Fruit fly (Drosophila melanogaster): ENCODE results near the gene SmydA-9.
A peak's percentile ranks its signal among the peaks of the same experiment; 100 is the strongest.

SmydA-9 gene

dm6 chrX:9248040-9248439 is 37.4 kb upstream of the SmydA-9 start:
- no peak for TF ChIP-seq kay (GFP tag; ENCODE audit: borderline replicate concordance)
- TF ChIP-seq bab1 (GFP tag; optimal IDR thresholded peaks at IDR 0.05), result no peak
- no peak for TF ChIP-seq pad (GFP tag; optimal IDR thresholded peaks at IDR 0.05)

- TF ChIP-seq CG12768 (GFP tag; optimal IDR thresholded peaks at IDR 0.05) (no peak), pad (GFP tag; optimal IDR thresholded peaks at IDR 0.05) (no peak), CG7045 (GFP tag; optimal IDR thresholded peaks at IDR 0.05) (no peak), kay (GFP tag; ENCODE audit: borderline replicate concordance) (no peak), toe (GFP tag; optimal IDR thresholded peaks at IDR 0.05) (no peak), tj (GFP tag; optimal IDR thresholded peaks at IDR 0.05) (peak; percentile 70), Hr96 (GFP tag; optimal IDR thresholded peaks at IDR 0.05) (no peak), CG7101 (tag; optimal IDR thresholded peaks at IDR 0.05) (peak; percentile 24), ovo (GFP tag; optimal IDR thresholded peaks at IDR 0.05) (peak; percentile 32), bab1 (GFP tag; optimal IDR thresholded peaks at IDR 0.05) (peak; percentile 26)
Observed at dm6 chrX:9247171-9247783, 36.6 kb upstream of the SmydA-9 start, which contains the start of the genes amx and Dsor1. amx (minus strand) TSS chrX:9247336. Dsor1 (plus strand) TSS chrX:9247342.

- TF ChIP-seq CG33017 (tag; optimal IDR thresholded peaks at IDR 0.05) (no peak), bab1 (GFP tag; optimal IDR thresholded peaks at IDR 0.05) (peak; percentile 84), kay (GFP tag; ENCODE audit: borderline replicate concordance) (no peak), Mnt (GFP tag; optimal IDR thresholded peaks at IDR 0.05) (peak; percentile 67), CG11617 (GFP tag; optimal IDR thresholded peaks at IDR 0.05) (peak; percentile 79), CG1620 (GFP tag; optimal IDR thresholded peaks at IDR 0.05) (peak; percentile 86), cnc (optimal IDR thresholded peaks at IDR 0.05) (no peak), tj (GFP tag; optimal IDR thresholded peaks at IDR 0.05) (peak; percentile 53), CG7101 (tag; optimal IDR thresholded peaks at IDR 0.05) (peak; percentile 71), CG7045 (GFP tag; optimal IDR thresholded peaks at IDR 0.05) (peak; percentile 30), Hr96 (GFP tag; optimal IDR thresholded peaks at IDR 0.05) (peak; percentile 82), CG12768 (GFP tag; optimal IDR thresholded peaks at IDR 0.05) (no peak), cic (GFP tag; optimal IDR thresholded peaks at IDR 0.05) (no peak), ovo (GFP tag; optimal IDR thresholded peaks at IDR 0.05) (peak; percentile 89), CG14711 (tag; optimal IDR thresholded peaks at IDR 0.05) (peak; percentile 90), CG5204 (GFP tag; optimal IDR thresholded peaks at IDR 0.05) (no peak), pad (GFP tag; optimal IDR thresholded peaks at IDR 0.05) (peak; percentile 60), Crg-1 (GFP tag; optimal IDR thresholded peaks at IDR 0.05) (peak; percentile 84), Clk (GFP tag; optimal IDR thresholded peaks at IDR 0.05) (no peak), toe (GFP tag; optimal IDR thresholded peaks at IDR 0.05) (peak; percentile 80)
Observed at dm6 chrX:9243417-9243884, 32.8 kb upstream of the SmydA-9 start, which contains the start of the genes mxc and Larp7. mxc (minus strand) TSS chrX:9243467. Larp7 (plus strand) TSS chrX:9243817.

- TF ChIP-seq CG5204 (GFP tag; optimal IDR thresholded peaks at IDR 0.05), result no peak
- no peak for TF ChIP-seq Hr96 (GFP tag; optimal IDR thresholded peaks at IDR 0.05)
- no peak for TF ChIP-seq ovo (GFP tag; optimal IDR thresholded peaks at IDR 0.05)
- TF ChIP-seq tj (GFP tag; optimal IDR thresholded peaks at IDR 0.05), result no peak
- TF ChIP-seq cic (GFP tag; optimal IDR thresholded peaks at IDR 0.05), result no peak
- TF ChIP-seq cnc (optimal IDR thresholded peaks at IDR 0.05), result no peak
- TF ChIP-seq CG7101 (tag; optimal IDR thresholded peaks at IDR 0.05), result no peak
- no peak for TF ChIP-seq pad (GFP tag; optimal IDR thresholded peaks at IDR 0.05)
- no peak for TF ChIP-seq CG11617 (GFP tag; optimal IDR thresholded peaks at IDR 0.05)
- TF ChIP-seq toe (GFP tag; optimal IDR thresholded peaks at IDR 0.05), result no peak
- TF ChIP-seq bab1 (GFP tag; optimal IDR thresholded peaks at IDR 0.05), result no peak
- no peak for TF ChIP-seq CG7045 (GFP tag; optimal IDR thresholded peaks at IDR 0.05)
- no peak for TF ChIP-seq Clk (GFP tag; optimal IDR thresholded peaks at IDR 0.05)
- no peak for TF ChIP-seq Crg-1 (GFP tag; optimal IDR thresholded peaks at IDR 0.05)
- TF ChIP-seq CG33017 (tag; optimal IDR thresholded peaks at IDR 0.05), result no peak
- TF ChIP-seq kay (GFP tag; ENCODE audit: borderline replicate concordance), result no peak
- no peak for TF ChIP-seq CG14711 (tag; optimal IDR thresholded peaks at IDR 0.05)
- no peak for TF ChIP-seq Mnt (GFP tag; optimal IDR thresholded peaks at IDR 0.05)
Observed at dm6 chrX:9236485-9236884, 25.8 kb upstream of the SmydA-9 start, which contains the start of gene Ir8a. Ir8a (minus strand) TSS chrX:9236585.

- no peak for TF ChIP-seq tj (GFP tag; optimal IDR thresholded peaks at IDR 0.05)
- no peak for TF ChIP-seq CG33017 (tag; optimal IDR thresholded peaks at IDR 0.05)
- peak; percentile 31 for TF ChIP-seq CG14711 (tag; optimal IDR thresholded peaks at IDR 0.05)
- no peak for TF ChIP-seq cnc (optimal IDR thresholded peaks at IDR 0.05)
- no peak for TF ChIP-seq CG11617 (GFP tag; optimal IDR thresholded peaks at IDR 0.05)
- peak; percentile 65 for TF ChIP-seq bab1 (GFP tag; optimal IDR thresholded peaks at IDR 0.05)
- TF ChIP-seq ovo (GFP tag; optimal IDR thresholded peaks at IDR 0.05), result no peak
- TF ChIP-seq Mnt (GFP tag; optimal IDR thresholded peaks at IDR 0.05), result no peak
Observed at dm6 chrX:9232199-9232598, 21.5 kb upstream of the SmydA-9 start, which contains the start of gene CG12121. CG12121 (minus strand) TSS chrX:9232378.

dm6 chrX:9226837-9227236 is 16.1 kb upstream of the SmydA-9 start, which contains the start of gene Gr8a:
Gr8a (plus strand) TSS chrX:9227137.
- TF ChIP-seq CG33017 (tag; optimal IDR thresholded peaks at IDR 0.05) (no peak), pad (GFP tag; optimal IDR thresholded peaks at IDR 0.05) (no peak), Clk (GFP tag; optimal IDR thresholded peaks at IDR 0.05) (no peak), Hr96 (GFP tag; optimal IDR thresholded peaks at IDR 0.05) (no peak), CG12768 (GFP tag; optimal IDR thresholded peaks at IDR 0.05) (no peak), cic (GFP tag; optimal IDR thresholded peaks at IDR 0.05) (no peak), toe (GFP tag; optimal IDR thresholded peaks at IDR 0.05) (no peak), CG1620 (GFP tag; optimal IDR thresholded peaks at IDR 0.05) (no peak), CG14711 (tag; optimal IDR thresholded peaks at IDR 0.05) (no peak)

Data from whole organism, adult.